Worm (Caenorhabditis elegans): ENCODE results near the gene frpr-18.

Gene frpr-18

DNA sequence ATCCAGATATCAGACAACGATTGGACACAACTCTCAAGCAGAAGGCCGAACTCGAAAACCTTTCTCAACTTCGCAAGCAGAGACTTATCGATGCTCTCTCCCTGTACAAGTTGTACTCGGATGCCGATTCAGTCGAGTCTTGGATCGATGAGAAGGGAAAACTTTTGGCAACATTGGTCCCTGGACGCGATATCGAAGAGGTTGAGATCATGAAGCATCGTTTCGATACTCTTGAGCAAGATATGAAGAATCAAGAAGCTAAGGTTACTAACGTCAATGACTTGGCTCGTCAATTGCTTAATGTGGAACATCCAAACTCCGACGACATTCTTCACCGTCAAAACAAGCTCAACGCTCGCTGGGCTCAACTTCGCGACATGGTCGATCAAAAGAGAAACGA, 15.0 kb downstream of the frpr-18 start:
- TF ChIP-seq K12H6.12 (tag; optimal IDR thresholded peaks at IDR 0.05): no peak
- no peak for TF ChIP-seq lin-54 (GFP tag; optimal IDR thresholded peaks at IDR 0.05)
- TF ChIP-seq B0035.1 (tag; optimal IDR thresholded peaks at IDR 0.05): no peak
- no peak for TF ChIP-seq attf-5 (GFP tag; optimal IDR thresholded peaks at IDR 0.05)
- no peak for TF ChIP-seq ztf-18 (tag; optimal IDR thresholded peaks at IDR 0.05)
- no peak for TF ChIP-seq egl-18 (GFP tag; IDR thresholded peaks at IDR 0.05)
- no peak for TF ChIP-seq mxl-1 (tag; optimal IDR thresholded peaks at IDR 0.05)
- no peak for TF ChIP-seq zim-3 (tag; optimal IDR thresholded peaks at IDR 0.05)
- TF ChIP-seq pha-4 (tag; optimal IDR thresholded peaks at IDR 0.05): no peak
- no peak for TF ChIP-seq ets-4 (GFP tag; optimal IDR thresholded peaks at IDR 0.05)
- no peak for TF ChIP-seq F57C9.4 (tag; optimal IDR thresholded peaks at IDR 0.05)
- no peak for TF ChIP-seq hmg-1.2 (GFP tag; IDR thresholded peaks at IDR 0.05)
- no peak for TF ChIP-seq snpc-4 (GFP tag; optimal IDR thresholded peaks at IDR 0.05)
- TF ChIP-seq snpc-4 (tag; optimal IDR thresholded peaks at IDR 0.05): no peak

DNA sequence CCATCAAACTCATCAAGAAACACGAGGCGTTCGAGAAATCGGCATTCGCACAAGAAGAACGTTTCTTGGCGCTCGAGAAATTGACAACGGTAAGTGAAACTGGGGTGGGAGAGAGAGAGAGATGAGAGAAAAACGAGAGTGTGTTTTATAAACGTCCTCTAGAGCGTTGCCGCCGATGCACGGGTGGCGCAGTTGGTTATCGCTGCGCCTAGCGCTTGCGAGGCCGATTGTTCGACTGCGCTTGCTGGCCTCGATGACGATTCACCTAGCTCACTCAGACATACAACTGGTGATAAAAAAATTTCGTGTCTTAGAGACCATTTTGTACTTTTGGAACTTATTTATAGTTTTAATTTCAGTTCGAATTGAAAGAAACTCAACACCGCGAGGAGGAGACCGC, 18.7 kb downstream of the frpr-18 start:
- TF ChIP-seq him-1 (tag; optimal IDR thresholded peaks at IDR 0.05) (peak; percentile 90), B0261.1 (tag; optimal IDR thresholded peaks at IDR 0.05) (peak; percentile 95), hsf-1 (GFP tag; IDR thresholded peaks at IDR 0.05) (peak; percentile 33; the same call in 1 of the 2 replicates), bed-2 (GFP tag; IDR thresholded peaks at IDR 0.05) (0 out of 2 replicates have a peak, but pooled peaks have one; percentile 45), unc-62 (GFP tag; optimal IDR thresholded peaks at IDR 0.05) (no peak), mes-4 (tag; optimal IDR thresholded peaks at IDR 0.05) (peak; percentile 47), K11D2.4 (GFP tag; IDR thresholded peaks at IDR 0.05) (no peak), athp-1 (tag; optimal IDR thresholded peaks at IDR 0.05) (peak; percentile 75), F37B4.10 (GFP tag; IDR thresholded peaks at IDR 0.05) (0 out of 2 replicates have a peak, but pooled peaks have one; percentile 74), lir-1 (GFP tag; conservative IDR thresholded peaks at IDR 0.05) (no peak), ztf-22 (GFP tag; optimal IDR thresholded peaks at IDR 0.05) (peak; percentile 66), hrde-1 (tag; optimal IDR thresholded peaks at IDR 0.05; ENCODE audit: borderline replicate concordance) (peak; percentile 78), fkh-3 (tag; optimal IDR thresholded peaks at IDR 0.05) (peak; percentile 78), F49E8.2 (tag; optimal IDR thresholded peaks at IDR 0.05; ENCODE audit: insufficient read depth) (peak; percentile 38), ets-4 (GFP tag; optimal IDR thresholded peaks at IDR 0.05) (peak; percentile 56), attf-6 (GFP tag; IDR thresholded peaks at IDR 0.05) (no peak), nfya-1 (tag; optimal IDR thresholded peaks at IDR 0.05; ENCODE audit: borderline replicate concordance, insufficient read depth) (no peak), madf-6 (GFP tag; IDR thresholded peaks at IDR 0.05) (peak; percentile 51), dox-1 (GFP tag; IDR thresholded peaks at IDR 0.05) (peak; percentile 84), Y53F4B.3 (GFP tag; IDR thresholded peaks at IDR 0.05) (no peak), hmg-1.2 (GFP tag; IDR thresholded peaks at IDR 0.05) (peak; percentile 70), ccch-3 (GFP tag; optimal IDR thresholded peaks at IDR 0.05) (no peak), hmg-20 (GFP tag; IDR thresholded peaks at IDR 0.05) (no peak), ceh-27 (GFP tag; optimal IDR thresholded peaks at IDR 0.05) (peak; percentile 70), atf-7 (tag; optimal IDR thresholded peaks at IDR 0.05) (peak; percentile 63), ama-1 (optimal IDR thresholded peaks at IDR 0.05) (no peak), ama-1 (GFP tag; optimal IDR thresholded peaks at IDR 0.05) (peak; percentile 77 to 87), sdz-38 (tag; optimal IDR thresholded peaks at IDR 0.05) (no peak), mxl-1 (tag; optimal IDR thresholded peaks at IDR 0.05) (peak; percentile 57), ztf-6 (GFP tag; IDR thresholded peaks at IDR 0.05) (no peak), lin-35 (GFP tag; optimal IDR thresholded peaks at IDR 0.05) (peak in 1 of 3 experiments; percentile 68), K12H6.12 (tag; optimal IDR thresholded peaks at IDR 0.05) (no peak), repo-1 (tag; optimal IDR thresholded peaks at IDR 0.05) (peak; percentile 81), rcor-1 (GFP tag; IDR thresholded peaks at IDR 0.05) (peak; percentile 43; the same call in 1 of the 2 replicates), zfh-2 (GFP tag; conservative IDR thresholded peaks at IDR 0.05) (peak; percentile 75), nfyb-1 (GFP tag; IDR thresholded peaks at IDR 0.05) (peak; percentile 76), tlf-1 (GFP tag; optimal IDR thresholded peaks at IDR 0.05) (peak; percentile 44), ceh-91 (GFP tag; IDR thresholded peaks at IDR 0.05) (no peak)
